Fruit fly (Drosophila melanogaster): Measurements from ENCODE around the gene CG17597.

The CG17597 gene

dm6 chr2L:18858661-18859532, 27.9 kb upstream of the CG17597 start, which contains the start of the genes CG10602 and mRpL13 (continued):
- TF ChIP-seq CG2116 (GFP tag; optimal IDR thresholded peaks at IDR 0.05), result peak; percentile 36
- TF ChIP-seq zfh1 (GFP tag; IDR thresholded peaks at IDR 0.05), result no peak
- peak; percentile 73 for TF ChIP-seq CG12659 (GFP tag; optimal IDR thresholded peaks at IDR 0.05)
- TF ChIP-seq dpn (GFP tag; optimal IDR thresholded peaks at IDR 0.05), result peak; percentile 17 to 39
- TF ChIP-seq CG10565 (GFP tag; optimal IDR thresholded peaks at IDR 0.05), result no peak
- no peak for TF ChIP-seq nau (GFP tag; optimal IDR thresholded peaks at IDR 0.05)
- no peak for TF ChIP-seq gce (GFP tag; IDR thresholded peaks at IDR 0.05)
- no peak for TF ChIP-seq CG18764 (GFP tag; optimal IDR thresholded peaks at IDR 0.05)
- TF ChIP-seq Max (GFP tag; optimal IDR thresholded peaks at IDR 0.05), result no peak
- no peak for TF ChIP-seq Drgx (GFP tag; IDR thresholded peaks at IDR 0.05)
- TF ChIP-seq CG2712 (tag; optimal IDR thresholded peaks at IDR 0.05), result peak; percentile 63
- no peak for TF ChIP-seq CG15073 (GFP tag; optimal IDR thresholded peaks at IDR 0.05)
- no peak for TF ChIP-seq scrt (GFP tag; optimal IDR thresholded peaks at IDR 0.05)
- TF ChIP-seq HLH4C (GFP tag; IDR thresholded peaks at IDR 0.05; ENCODE audit: partially characterized antibody), result no peak
- peak in 1 of 2 experiments; percentile 86 for TF ChIP-seq crp (GFP tag; optimal IDR thresholded peaks at IDR 0.05)
- no peak for TF ChIP-seq Sox102F (GFP tag; optimal IDR thresholded peaks at IDR 0.05)
- TF ChIP-seq rib (GFP tag; IDR thresholded peaks at IDR 0.05), result no peak
- TF ChIP-seq bab2 (GFP tag; optimal IDR thresholded peaks at IDR 0.05), result no peak
- TF ChIP-seq CG18476 (GFP tag; optimal IDR thresholded peaks at IDR 0.05), result no peak
- no peak for TF ChIP-seq corto (GFP tag; optimal IDR thresholded peaks at IDR 0.05)
- TF ChIP-seq Trl (optimal IDR thresholded peaks at IDR 0.05), result no peak
- TF ChIP-seq Trl (GFP tag; optimal IDR thresholded peaks at IDR 0.05), result no peak
- TF ChIP-seq disco-r (GFP tag; optimal IDR thresholded peaks at IDR 0.05), result no peak
- no peak for TF ChIP-seq mam (GFP tag; optimal IDR thresholded peaks at IDR 0.05)
- no peak for TF ChIP-seq dan (GFP tag; IDR thresholded peaks at IDR 0.05)
- TF ChIP-seq ato (GFP tag; IDR thresholded peaks at IDR 0.05; ENCODE audit: partially characterized antibody), result no peak
- peak; percentile 35; the same call in 1 of the 2 replicates for TF ChIP-seq cas (GFP tag; IDR thresholded peaks at IDR 0.05)
- no peak for TF ChIP-seq ro (GFP tag; IDR thresholded peaks at IDR 0.05)
- TF ChIP-seq sob (GFP tag; IDR thresholded peaks at IDR 0.05), result peak; percentile 49; the same call in 1 of the 2 replicates
- TF ChIP-seq exex (tag; optimal IDR thresholded peaks at IDR 0.05), result no peak
- no peak for TF ChIP-seq croc (GFP tag; conservative IDR thresholded peaks at IDR 0.05)
- TF ChIP-seq CG9437 (GFP tag; optimal IDR thresholded peaks at IDR 0.05), result no peak
- TF ChIP-seq CG31365 (tag; optimal IDR thresholded peaks at IDR 0.05), result peak; percentile 99
- no peak for TF ChIP-seq CG11723 (GFP tag; optimal IDR thresholded peaks at IDR 0.05)
- peak; percentile 36; the same call in 2 of the 3 replicates for TF ChIP-seq CG16813 (GFP tag; IDR thresholded peaks at IDR 0.05; ENCODE audit: partially characterized antibody)
- TF ChIP-seq HLH3B (GFP tag; IDR thresholded peaks at IDR 0.05), result no peak
- TF ChIP-seq Ets97D (GFP tag; optimal IDR thresholded peaks at IDR 0.05), result peak; percentile 87
- TF ChIP-seq CG43689 (GFP tag; IDR thresholded peaks at IDR 0.05), result no peak
- no peak for TF ChIP-seq sr (GFP tag; IDR thresholded peaks at IDR 0.05)
- TF ChIP-seq CG8388 (GFP tag; optimal IDR thresholded peaks at IDR 0.05), result no peak
- no peak for TF ChIP-seq sna (GFP tag; IDR thresholded peaks at IDR 0.05; ENCODE audit: partially characterized antibody)
- no peak for TF ChIP-seq CG32772 (GFP tag; IDR thresholded peaks at IDR 0.05)
- TF ChIP-seq CG15514 (GFP tag; optimal IDR thresholded peaks at IDR 0.05), result peak; percentile 56
- no peak for TF ChIP-seq wek (GFP tag; optimal IDR thresholded peaks at IDR 0.05)
- peak; percentile 72 for TF ChIP-seq CG17829 (tag; optimal IDR thresholded peaks at IDR 0.05)
- no peak for TF ChIP-seq CG11247 (GFP tag; IDR thresholded peaks at IDR 0.05)
- no peak for TF ChIP-seq Fer1 (GFP tag; optimal IDR thresholded peaks at IDR 0.05)
- peak; percentile 93 for TF ChIP-seq CG8478 (optimal IDR thresholded peaks at IDR 0.05)
- TF ChIP-seq Stat92E (GFP tag; optimal IDR thresholded peaks at IDR 0.05), result peak in 1 of 3 experiments; percentile 69

Data from whole organism, embryonic.